Worm (Caenorhabditis elegans): ENCODE measurements around the gene cyn-11.
A peak's percentile ranks its signal among the peaks of the same experiment; 100 is the strongest.

The cyn-11 gene

ce11 chrII:8716231-8716878, at the start of gene cyn-11, which contains the start of gene T01B7.5:
TSS of gene cyn-11 (minus strand) at chrII:8716281.
TSS of gene T01B7.5 (plus strand) at chrII:8716828.
- TF ChIP-seq ztf-29 (GFP tag; IDR thresholded peaks at IDR 0.05) (no peak), tab-1 (GFP tag; IDR thresholded peaks at IDR 0.05) (no peak), med-1 (GFP tag; optimal IDR thresholded peaks at IDR 0.05; ENCODE audit: insufficient read depth) (peak; percentile 46), cog-1 (tag; optimal IDR thresholded peaks at IDR 0.05) (peak; percentile 10), ref-1 (GFP tag; conservative IDR thresholded peaks at IDR 0.05) (no peak), T22C8.4 (GFP tag; IDR thresholded peaks at IDR 0.05) (no peak), ztf-23 (GFP tag; IDR thresholded peaks at IDR 0.05) (peak; percentile 81), flt-1 (GFP tag; IDR thresholded peaks at IDR 0.05) (peak; percentile 37), klf-2 (GFP tag; conservative IDR thresholded peaks at IDR 0.05) (no peak)

- TF ChIP-seq med-1 (GFP tag; optimal IDR thresholded peaks at IDR 0.05; ENCODE audit: insufficient read depth), result no peak
- TF ChIP-seq ztf-23 (GFP tag; IDR thresholded peaks at IDR 0.05), result no peak
- TF ChIP-seq cog-1 (tag; optimal IDR thresholded peaks at IDR 0.05), result no peak
- TF ChIP-seq tab-1 (GFP tag; IDR thresholded peaks at IDR 0.05), result no peak
- TF ChIP-seq ref-1 (GFP tag; conservative IDR thresholded peaks at IDR 0.05), result no peak
- TF ChIP-seq klf-2 (GFP tag; conservative IDR thresholded peaks at IDR 0.05), result no peak
- no peak for TF ChIP-seq flt-1 (GFP tag; IDR thresholded peaks at IDR 0.05)
- TF ChIP-seq ztf-29 (GFP tag; IDR thresholded peaks at IDR 0.05), result no peak
- no peak for TF ChIP-seq T22C8.4 (GFP tag; IDR thresholded peaks at IDR 0.05)
These were observed 49.0 kb upstream of the cyn-11 start for ce11 chrII:8765131-8765530.

ce11 chrII:8764332-8764731, 48.3 kb upstream of the cyn-11 start:
- no peak for TF ChIP-seq tab-1 (GFP tag; IDR thresholded peaks at IDR 0.05)
- no peak for TF ChIP-seq T22C8.4 (GFP tag; IDR thresholded peaks at IDR 0.05)
- no peak for TF ChIP-seq ref-1 (GFP tag; conservative IDR thresholded peaks at IDR 0.05)
- no peak for TF ChIP-seq ztf-23 (GFP tag; IDR thresholded peaks at IDR 0.05)
- TF ChIP-seq cog-1 (tag; optimal IDR thresholded peaks at IDR 0.05), result no peak
- no peak for TF ChIP-seq ztf-29 (GFP tag; IDR thresholded peaks at IDR 0.05)
- no peak for TF ChIP-seq med-1 (GFP tag; optimal IDR thresholded peaks at IDR 0.05; ENCODE audit: insufficient read depth)
- TF ChIP-seq flt-1 (GFP tag; IDR thresholded peaks at IDR 0.05), result no peak
- TF ChIP-seq klf-2 (GFP tag; conservative IDR thresholded peaks at IDR 0.05), result no peak

ce11 chrII:8763367-8763766, 47.3 kb upstream of the cyn-11 start:
- TF ChIP-seq ref-1 (GFP tag; conservative IDR thresholded peaks at IDR 0.05) (no peak), med-1 (GFP tag; optimal IDR thresholded peaks at IDR 0.05; ENCODE audit: insufficient read depth) (no peak), T22C8.4 (GFP tag; IDR thresholded peaks at IDR 0.05) (no peak), cog-1 (tag; optimal IDR thresholded peaks at IDR 0.05) (no peak), tab-1 (GFP tag; IDR thresholded peaks at IDR 0.05) (no peak), flt-1 (GFP tag; IDR thresholded peaks at IDR 0.05) (no peak), ztf-23 (GFP tag; IDR thresholded peaks at IDR 0.05) (no peak), ztf-29 (GFP tag; IDR thresholded peaks at IDR 0.05) (no peak), klf-2 (GFP tag; conservative IDR thresholded peaks at IDR 0.05) (no peak)

- no peak for TF ChIP-seq flt-1 (GFP tag; IDR thresholded peaks at IDR 0.05)
- no peak for TF ChIP-seq ref-1 (GFP tag; conservative IDR thresholded peaks at IDR 0.05)
- no peak for TF ChIP-seq ztf-29 (GFP tag; IDR thresholded peaks at IDR 0.05)
- no peak for TF ChIP-seq cog-1 (tag; optimal IDR thresholded peaks at IDR 0.05)
- no peak for TF ChIP-seq ztf-23 (GFP tag; IDR thresholded peaks at IDR 0.05)
- no peak for TF ChIP-seq tab-1 (GFP tag; IDR thresholded peaks at IDR 0.05)
- TF ChIP-seq klf-2 (GFP tag; conservative IDR thresholded peaks at IDR 0.05), result no peak
These were observed 45.7 kb upstream of the cyn-11 start for ce11 chrII:8761739-8762138.

ce11 chrII:8759493-8759892, 43.4 kb upstream of the cyn-11 start, which contains the start of gene fut-1:
TSS of gene fut-1 (minus strand) at chrII:8759593.
- TF ChIP-seq cog-1 (tag; optimal IDR thresholded peaks at IDR 0.05) (no peak), tab-1 (GFP tag; IDR thresholded peaks at IDR 0.05) (no peak), T22C8.4 (GFP tag; IDR thresholded peaks at IDR 0.05) (no peak), klf-2 (GFP tag; conservative IDR thresholded peaks at IDR 0.05) (no peak), ztf-29 (GFP tag; IDR thresholded peaks at IDR 0.05) (no peak), flt-1 (GFP tag; IDR thresholded peaks at IDR 0.05) (no peak), ztf-23 (GFP tag; IDR thresholded peaks at IDR 0.05) (no peak), med-1 (GFP tag; optimal IDR thresholded peaks at IDR 0.05; ENCODE audit: insufficient read depth) (no peak), ref-1 (GFP tag; conservative IDR thresholded peaks at IDR 0.05) (no peak)

- TF ChIP-seq ztf-23 (GFP tag; IDR thresholded peaks at IDR 0.05) (no peak), ztf-29 (GFP tag; IDR thresholded peaks at IDR 0.05) (no peak), cog-1 (tag; optimal IDR thresholded peaks at IDR 0.05) (no peak), klf-2 (GFP tag; conservative IDR thresholded peaks at IDR 0.05) (no peak), med-1 (GFP tag; optimal IDR thresholded peaks at IDR 0.05; ENCODE audit: insufficient read depth) (no peak), T22C8.4 (GFP tag; IDR thresholded peaks at IDR 0.05) (no peak)
These were observed 39.2 kb upstream of the cyn-11 start, which contains the start of gene K08F8.7 for ce11 chrII:8755270-8755669. TSS of gene K08F8.7 (minus strand) at chrII:8755370.

ce11 chrII:8751686-8752085, 35.6 kb upstream of the cyn-11 start, which contains the start of gene atf-2:
TSS of gene atf-2 (plus strand) at chrII:8751986.
- TF ChIP-seq tab-1 (GFP tag; IDR thresholded peaks at IDR 0.05) (no peak), ztf-23 (GFP tag; IDR thresholded peaks at IDR 0.05) (no peak), cog-1 (tag; optimal IDR thresholded peaks at IDR 0.05) (no peak), ztf-29 (GFP tag; IDR thresholded peaks at IDR 0.05) (no peak), T22C8.4 (GFP tag; IDR thresholded peaks at IDR 0.05) (no peak), flt-1 (GFP tag; IDR thresholded peaks at IDR 0.05) (no peak), ref-1 (GFP tag; conservative IDR thresholded peaks at IDR 0.05) (no peak), klf-2 (GFP tag; conservative IDR thresholded peaks at IDR 0.05) (no peak), med-1 (GFP tag; optimal IDR thresholded peaks at IDR 0.05; ENCODE audit: insufficient read depth) (no peak)

ce11 chrII:8751042-8751441, 35.0 kb upstream of the cyn-11 start:
- TF ChIP-seq ztf-23 (GFP tag; IDR thresholded peaks at IDR 0.05) (0 out of 2 replicates have a peak, but pooled peaks have one; percentile 18), T22C8.4 (GFP tag; IDR thresholded peaks at IDR 0.05) (no peak)

- TF ChIP-seq flt-1 (GFP tag; IDR thresholded peaks at IDR 0.05), result no peak
- no peak for TF ChIP-seq T22C8.4 (GFP tag; IDR thresholded peaks at IDR 0.05)
- no peak for TF ChIP-seq ztf-29 (GFP tag; IDR thresholded peaks at IDR 0.05)
- TF ChIP-seq tab-1 (GFP tag; IDR thresholded peaks at IDR 0.05), result no peak
- no peak for TF ChIP-seq cog-1 (tag; optimal IDR thresholded peaks at IDR 0.05)
- TF ChIP-seq ref-1 (GFP tag; conservative IDR thresholded peaks at IDR 0.05), result no peak
- no peak for TF ChIP-seq klf-2 (GFP tag; conservative IDR thresholded peaks at IDR 0.05)
- no peak for TF ChIP-seq med-1 (GFP tag; optimal IDR thresholded peaks at IDR 0.05; ENCODE audit: insufficient read depth)
- TF ChIP-seq ztf-23 (GFP tag; IDR thresholded peaks at IDR 0.05), result no peak
These were observed 34.0 kb upstream of the cyn-11 start for ce11 chrII:8750056-8750455.

Data from whole organism, midembryonic.